Fruit fly (Drosophila melanogaster) S2 (cell line): Measurements from ENCODE around the gene hec.

Source experiments
- CG8478 ChIP-seq: fragments of >200 bp; optimal IDR thresholded peaks from 2 replicates; lab custom pipeline; 2018
- CTCF ChIP-seq, 2 experiments: fragments of >200 bp; optimal IDR thresholded peaks; 2 replicates each; lab custom pipeline; 2018

The hec gene

dm6 chrX:12900718-12901442 is 56.4 kb downstream of the hec start, which contains the start of gene Coq8:
Gene Coq8, minus strand, starts transcription at chrX:12901114.
- TF ChIP-seq CG8478 (no peak), CTCF (optimal IDR thresholded peaks at IDR 0.05; lab: Kevin White, UChicago) (no peak)
